Fruit fly (Drosophila melanogaster) whole organism, adult: ENCODE results near the gene para.

Experiments
- CG11617 ChIP-seq: fragments of 200-800 bp; sonication (Bioruptor generic); optimal IDR thresholded peaks from 2 replicates; lab custom pipeline; 2017; ENCODE audit warnings: mild to moderate bottlenecking, missing biosample characterization, missing genetic modification reagents, missing genetic modification characterization
- CG12768 ChIP-seq: fragments of 200-800 bp; sonication (Bioruptor generic); optimal IDR thresholded peaks from 2 replicates; lab custom pipeline; 2017; ENCODE audit warnings: missing biosample characterization, missing genetic modification characterization, mild to moderate bottlenecking, moderate library complexity, missing genetic modification reagents
- CG14711 ChIP-seq: fragments of 200-800 bp; sonication (Bioruptor generic); optimal IDR thresholded peaks from 2 replicates; lab custom pipeline; 2018; ENCODE audit warnings: missing biosample characterization, mild to moderate bottlenecking, missing genetic modification characterization, moderate library complexity
- CG1620 ChIP-seq: fragments of 200-800 bp; sonication (Bioruptor generic); optimal IDR thresholded peaks from 2 replicates; lab custom pipeline; 2016; ENCODE audit warnings: missing biosample characterization, missing genetic modification characterization
- CG33017 ChIP-seq: fragments of 200-800 bp; sonication (Bioruptor generic); optimal IDR thresholded peaks from 2 replicates; lab custom pipeline; 2018; ENCODE audit warnings: missing biosample characterization, mild to moderate bottlenecking, missing genetic modification characterization, moderate library complexity
- CG5204 ChIP-seq: fragments of 200-800 bp; sonication (Bioruptor generic); optimal IDR thresholded peaks from 2 replicates; lab custom pipeline; 2016; ENCODE audit warnings: missing biosample characterization, missing genetic modification characterization
- CG7045 ChIP-seq: fragments of 200-800 bp; sonication (Bioruptor generic); optimal IDR thresholded peaks from 2 replicates; lab custom pipeline; 2017; ENCODE audit warnings: missing biosample characterization, mild to moderate bottlenecking, missing genetic modification characterization
- CG7101 ChIP-seq: fragments of 200-800 bp; sonication (Bioruptor generic); optimal IDR thresholded peaks from 2 replicates; lab custom pipeline; 2018; ENCODE audit warnings: missing biosample characterization, mild to moderate bottlenecking, missing genetic modification characterization, moderate library complexity
- Clk ChIP-seq: fragments of 200-800 bp; sonication (Bioruptor generic); optimal IDR thresholded peaks from 2 replicates; lab custom pipeline; 2017; ENCODE audit warnings: missing biosample characterization, missing genetic modification characterization
- Crg-1 ChIP-seq: fragments of 200-800 bp; sonication (Bioruptor generic); optimal IDR thresholded peaks from 2 replicates; lab custom pipeline; 2016; ENCODE audit warnings: missing biosample characterization, missing genetic modification characterization
- Hr96 ChIP-seq: fragments of 200-800 bp; sonication (Bioruptor generic); optimal IDR thresholded peaks from 2 replicates; lab custom pipeline; 2016; ENCODE audit warnings: missing biosample characterization, missing genetic modification characterization
- Mnt ChIP-seq: fragments of 200-800 bp; sonication (Bioruptor generic); optimal IDR thresholded peaks from 2 replicates; lab custom pipeline; 2016; ENCODE audit warnings: missing biosample characterization, mild to moderate bottlenecking, missing genetic modification characterization
- bab1 ChIP-seq: fragments of 200-800 bp; sonication (Bioruptor generic); optimal IDR thresholded peaks from 3 replicates; lab custom pipeline; 2019; ENCODE audit warnings: missing biosample characterization, mild to moderate bottlenecking, missing genetic modification characterization, moderate library complexity
- cic ChIP-seq: fragments of 200-800 bp; sonication (Bioruptor generic); optimal IDR thresholded peaks from 2 replicates; lab custom pipeline; 2017; ENCODE audit warnings: missing biosample characterization, mild to moderate bottlenecking, missing genetic modification characterization, moderate library complexity
- cnc ChIP-seq, 2 experiments: fragments of >200 bp; optimal IDR thresholded peaks; 2 replicates each; lab custom pipeline; 2017
- kay ChIP-seq: fragments of 200-800 bp; sonication (Bioruptor generic); peaks from one replicate; lab custom pipeline; 2016; ENCODE audit warnings: missing biosample characterization, missing genetic modification characterization, borderline replicate concordance
- ovo ChIP-seq: fragments of 200-800 bp; sonication (Bioruptor generic); optimal IDR thresholded peaks from 2 replicates; lab custom pipeline; 2016; ENCODE audit warnings: missing biosample characterization, missing genetic modification characterization
- pad ChIP-seq: fragments of 200-800 bp; sonication (Bioruptor generic); optimal IDR thresholded peaks from 3 replicates; lab custom pipeline; 2017; ENCODE audit warnings: missing biosample characterization, missing genetic modification characterization, mild to moderate bottlenecking, moderate library complexity, missing genetic modification reagents
- tj ChIP-seq: fragments of 200-800 bp; sonication (Bioruptor generic); optimal IDR thresholded peaks from 3 replicates; lab custom pipeline; 2017; ENCODE audit warnings: missing biosample characterization, mild to moderate bottlenecking, missing genetic modification characterization, moderate library complexity
- toe ChIP-seq: fragments of 200-800 bp; sonication (Bioruptor generic); optimal IDR thresholded peaks from 2 replicates; lab custom pipeline; 2016; ENCODE audit warnings: missing biosample characterization, missing genetic modification characterization

para gene

dm6 chrX:16570572-16571224, 37.8 kb upstream of the para start:
- TF ChIP-seq kay (peak; percentile 72), pad (GFP tag; lab: Kevin White, UChicago) (no peak)

dm6 chrX:16565377-16565776, 32.5 kb upstream of the para start:
- no peak for TF ChIP-seq cnc (optimal IDR thresholded peaks at IDR 0.05; lab: Kevin White, UChicago)
- TF ChIP-seq kay = peak; percentile 39
- no peak for TF ChIP-seq cic (GFP tag; lab: Kevin White, UChicago)

DNA sequence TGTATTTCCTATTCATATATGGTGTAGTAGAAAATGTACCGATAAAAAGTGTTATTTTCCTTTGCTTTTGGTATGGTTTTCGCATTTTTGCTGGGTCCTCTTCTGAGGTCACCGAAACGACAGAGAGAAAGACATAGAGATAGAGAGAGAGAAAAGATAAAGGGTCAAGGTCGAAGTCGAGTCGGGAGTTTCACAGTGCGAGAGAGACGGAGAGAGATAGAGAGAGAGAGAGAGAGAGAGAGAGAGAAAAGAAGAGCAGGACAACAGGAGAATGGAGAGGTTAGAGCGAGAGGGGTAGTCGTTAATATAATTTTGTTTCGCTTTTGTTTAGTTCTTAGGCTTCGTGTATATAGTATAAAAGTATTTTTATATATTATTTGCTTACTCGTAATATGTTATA, 29.4 kb upstream of the para start:
- TF ChIP-seq ovo (GFP tag; lab: Kevin White, UChicago) (no peak), Hr96 (no peak), Mnt (GFP tag; lab: Kevin White, UChicago) (no peak), CG5204 (GFP tag; lab: Kevin White, UChicago) (no peak), kay (no peak), toe (GFP tag; lab: Kevin White, UChicago) (no peak), Crg-1 (GFP tag; lab: Kevin White, UChicago) (no peak), Clk (GFP tag; lab: Kevin White, UChicago) (no peak), cic (GFP tag; lab: Kevin White, UChicago) (no peak), CG11617 (no peak), CG7101 (no peak)

DNA sequence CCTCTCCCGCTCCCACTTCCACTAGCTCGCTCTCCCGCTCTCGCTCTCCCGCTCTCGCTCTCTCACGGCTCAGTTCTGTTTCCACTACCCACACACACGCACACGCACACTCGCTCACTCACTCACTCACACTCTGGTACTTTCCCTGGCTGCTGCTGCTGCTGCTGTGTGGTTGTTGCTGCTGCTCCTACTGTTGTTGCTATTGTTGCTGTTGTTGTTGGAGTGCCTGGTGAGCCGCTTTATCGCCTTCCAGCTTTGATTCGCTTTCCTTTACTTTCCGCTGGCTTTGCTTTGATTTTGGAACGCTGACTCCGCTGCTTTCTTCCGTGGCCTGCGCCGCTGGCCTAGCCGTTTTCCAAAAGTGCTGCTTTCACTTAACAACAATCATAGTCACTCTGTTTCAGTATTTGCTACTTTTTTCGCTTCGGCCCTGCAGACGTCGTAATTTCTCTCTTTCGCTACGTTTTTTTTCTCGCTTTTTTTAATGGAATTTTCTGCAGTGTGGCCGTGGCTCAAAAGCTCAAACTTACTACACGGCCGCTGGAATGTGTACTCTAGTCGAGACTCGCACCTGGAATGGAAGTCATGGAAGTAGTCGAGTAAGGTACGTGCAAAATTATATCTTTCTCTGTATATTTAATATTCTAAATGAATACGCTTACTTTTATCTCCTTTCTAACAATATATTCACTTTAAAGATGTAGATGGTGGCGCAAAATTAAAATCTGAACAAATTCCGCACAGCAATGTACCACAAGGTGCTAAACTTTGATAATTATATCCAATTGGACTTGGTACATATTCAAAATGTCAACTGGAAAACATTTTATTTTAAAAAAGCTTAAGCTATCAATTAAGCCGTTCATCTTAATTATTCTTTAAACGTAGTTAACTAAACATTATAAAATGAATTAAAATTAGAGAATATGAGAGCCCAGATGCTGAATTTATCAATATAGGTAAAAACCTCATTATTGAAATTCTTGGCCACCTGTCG, 26.9 kb upstream of the para start, which contains the start of gene Pp2B-14D:
Gene Pp2B-14D, minus strand, starts transcription at position 503 of the 997 bp plus-strand sequence.
- TF ChIP-seq bab1 (GFP tag; lab: Kevin White, UChicago) = peak; percentile 52
- TF ChIP-seq cnc (optimal IDR thresholded peaks at IDR 0.05; lab: Kevin White, UChicago) = no peak
- TF ChIP-seq toe (GFP tag; lab: Kevin White, UChicago) = no peak
- TF ChIP-seq CG1620 (GFP tag; lab: Kevin White, UChicago) = peak; percentile 12
- TF ChIP-seq Hr96 = no peak
- peak; percentile 58 for TF ChIP-seq CG11617
- TF ChIP-seq pad (GFP tag; lab: Kevin White, UChicago) = peak; percentile 28
- peak; percentile 11 for TF ChIP-seq CG14711
- TF ChIP-seq Clk (GFP tag; lab: Kevin White, UChicago) = no peak
- TF ChIP-seq ovo (GFP tag; lab: Kevin White, UChicago) = no peak
- no peak for TF ChIP-seq CG7045 (GFP tag; lab: Kevin White, UChicago)
- TF ChIP-seq Crg-1 (GFP tag; lab: Kevin White, UChicago) = peak; percentile 42
- TF ChIP-seq kay = no peak
- TF ChIP-seq CG33017 (tag; lab: Kevin White, UChicago) = no peak
- peak; percentile 3 for TF ChIP-seq CG12768 (GFP tag; lab: Kevin White, UChicago)
- no peak for TF ChIP-seq Mnt (GFP tag; lab: Kevin White, UChicago)
- TF ChIP-seq tj (GFP tag; lab: Kevin White, UChicago) = peak; percentile 82
- TF ChIP-seq cic (GFP tag; lab: Kevin White, UChicago) = peak; percentile 47
- TF ChIP-seq CG5204 (GFP tag; lab: Kevin White, UChicago) = no peak
- TF ChIP-seq CG7101 = peak; percentile 58

dm6 chrX:16553542-16554182, 20.8 kb upstream of the para start, which contains the start of gene Arp2:
Gene Arp2, minus strand, starts transcription at chrX:16553968.
- no peak for TF ChIP-seq cnc (optimal IDR thresholded peaks at IDR 0.05; lab: Kevin White, UChicago)
- no peak for TF ChIP-seq Hr96
- TF ChIP-seq CG7045 (GFP tag; lab: Kevin White, UChicago) = no peak
- no peak for TF ChIP-seq ovo (GFP tag; lab: Kevin White, UChicago)
- no peak for TF ChIP-seq CG7101

dm6 chrX:16552968-16553417, 20.1 kb upstream of the para start:
- TF ChIP-seq ovo (GFP tag; lab: Kevin White, UChicago) (peak; percentile 45), pad (GFP tag; lab: Kevin White, UChicago) (no peak), tj (GFP tag; lab: Kevin White, UChicago) (peak; percentile 46), Clk (GFP tag; lab: Kevin White, UChicago) (no peak), CG33017 (tag; lab: Kevin White, UChicago) (no peak), cic (GFP tag; lab: Kevin White, UChicago) (peak; percentile 44)
